Worm (Caenorhabditis elegans) whole organism, L4 larva: Measurements from ENCODE around the gene srab-9.
A peak's percentile ranks its signal among the peaks of the same experiment; 100 is the strongest.

Experiments used
- D1046.2 ChIP-seq: fragments of 200-800 bp; sonication (Bioruptor generic); IDR thresholded peaks from 2 replicates; pipeline ENCODE4 v1.3.6; 2022; ENCODE audit warnings: missing genetic modification characterization, missing compliant biosample characterization
- ZK337.2 ChIP-seq: fragments of 200-800 bp; sonication (Bioruptor generic); IDR thresholded peaks from 2 replicates; pipeline ENCODE4 v1.3.6; 2022; ENCODE audit warnings: missing genetic modification reagents, missing genetic modification characterization, missing compliant biosample characterization
- aha-1 ChIP-seq: fragments of 150-350 bp; peaks from one replicate; lab custom pipeline; 2014; ENCODE audit warnings: missing biosample characterization, missing genetic modification characterization
- arid-1 ChIP-seq: fragments of 200-800 bp; sonication (Bioruptor generic); conservative IDR thresholded peaks from 2 replicates; pipeline ENCODE4 v1.3.6; 2022; ENCODE audit warnings: missing genetic modification reagents, missing genetic modification characterization, missing compliant biosample characterization
- ceh-20 ChIP-seq: fragments of 200-800 bp; sonication (Bioruptor generic); IDR thresholded peaks from 2 replicates; pipeline ENCODE4 v1.3.6; 2022; ENCODE audit warnings: missing genetic modification reagents, missing genetic modification characterization, missing compliant biosample characterization
- ceh-82 ChIP-seq: sonication (generic microtip); optimal IDR thresholded peaks from 2 replicates; lab custom pipeline; 2017; ENCODE audit warnings: missing biosample characterization, missing genetic modification characterization
- daf-12 ChIP-seq: fragments of 150-350 bp; optimal IDR thresholded peaks from 2 replicates; lab custom pipeline; 2014; ENCODE audit warnings: missing biosample characterization, missing genetic modification reagents, missing genetic modification characterization
- daf-16 ChIP-seq, 3 experiments: sonication (generic microtip); optimal IDR thresholded peaks; 2 replicates each; lab custom pipeline; 2016 to 2017; ENCODE audit warnings: missing genetic modification characterization in 3 of 3, missing genetic modification reagents in 3 of 3, mild to moderate bottlenecking in 2 of 3, missing compliant biosample characterization in 2 of 3, missing biosample characterization in 1 of 3, moderate library complexity in 1 of 3
- daf-19 ChIP-seq: fragments of 200-800 bp; sonication (Bioruptor generic); conservative IDR thresholded peaks from 2 replicates; pipeline ENCODE4 v1.3.6; 2022; ENCODE audit warnings: missing genetic modification characterization, missing compliant biosample characterization
- dpl-1 ChIP-seq: fragments of 150-350 bp; optimal IDR thresholded peaks from 2 replicates; lab custom pipeline; 2014; ENCODE audit warnings: missing biosample characterization, missing genetic modification reagents, missing genetic modification characterization
- dve-1 ChIP-seq: sonication (generic microtip); optimal IDR thresholded peaks from 2 replicates; lab custom pipeline; 2017; ENCODE audit warnings: antibody characterized with exemption, mild to moderate bottlenecking, missing genetic modification characterization, missing compliant biosample characterization; ENCODE audit not compliant: insufficient read depth
- egl-27 ChIP-seq: sonication (generic microtip); optimal IDR thresholded peaks from 3 replicates; lab custom pipeline; 2017; ENCODE audit warnings: missing biosample characterization, missing genetic modification reagents, missing genetic modification characterization
- fos-1 ChIP-seq: fragments of 150-350 bp; optimal IDR thresholded peaks from 2 replicates; lab custom pipeline; 2014; ENCODE audit warnings: missing biosample characterization, missing genetic modification characterization
- hif-1 ChIP-seq, 2 experiments: sonication (generic microtip); optimal IDR thresholded peaks; 2 replicates each; lab custom pipeline; 2016 to 2017; ENCODE audit warnings: missing compliant biosample characterization in 2 of 2, missing genetic modification characterization in 2 of 2, missing genetic modification reagents in 2 of 2, missing genotype in 2 of 2, mild to moderate bottlenecking in 1 of 2
- hlh-11 ChIP-seq: fragments of 200-800 bp; sonication (Bioruptor generic); optimal IDR thresholded peaks from 2 replicates; lab custom pipeline; 2018; ENCODE audit warnings: mild to moderate bottlenecking, missing genetic modification characterization, missing compliant biosample characterization
- hlh-30 ChIP-seq: sonication (generic microtip); optimal IDR thresholded peaks from 2 replicates; lab custom pipeline; 2017; ENCODE audit warnings: antibody characterized with exemption, mild to moderate bottlenecking, missing genetic modification characterization, missing compliant biosample characterization; ENCODE audit not compliant: insufficient read depth
- hmg-1.1 ChIP-seq: fragments of 200-800 bp; sonication (Bioruptor generic); IDR thresholded peaks from 2 replicates; pipeline ENCODE4 v1.3.6; 2022; ENCODE audit warnings: missing genetic modification reagents, missing genetic modification characterization, missing compliant biosample characterization
- mep-1 ChIP-seq: fragments of 150-350 bp; sonication (generic microtip); optimal IDR thresholded peaks from 3 replicates; lab custom pipeline; 2014; ENCODE audit warnings: missing biosample characterization, missing genetic modification characterization
- mes-2 ChIP-seq: sonication (generic microtip); optimal IDR thresholded peaks from 2 replicates; lab custom pipeline; 2016; ENCODE audit warnings: missing genotype, mild to moderate bottlenecking, missing genetic modification characterization, missing compliant biosample characterization; ENCODE audit not compliant: poor library complexity, severe bottlenecking
- mxl-2 ChIP-seq: fragments of 200-800 bp; sonication (Bioruptor generic); conservative IDR thresholded peaks from 2 replicates; pipeline ENCODE4 v1.3.6; 2022; ENCODE audit warnings: missing genetic modification reagents, missing genetic modification characterization, missing compliant biosample characterization
- nhr-41 ChIP-seq: fragments of 200-800 bp; sonication (Bioruptor generic); IDR thresholded peaks from 2 replicates; pipeline ENCODE4 v1.3.6; 2022; ENCODE audit warnings: missing genetic modification reagents, missing genetic modification characterization, missing compliant biosample characterization
- php-3 ChIP-seq: fragments of 200-800 bp; sonication (Bioruptor generic); IDR thresholded peaks from 2 replicates; pipeline ENCODE4 v1.3.6; 2022; ENCODE audit warnings: missing genetic modification reagents, missing genetic modification characterization, missing compliant biosample characterization
- saeg-2 ChIP-seq: fragments of 200-800 bp; sonication (Bioruptor generic); IDR thresholded peaks from 2 replicates; pipeline ENCODE4 v1.3.6; 2022; ENCODE audit warnings: missing genetic modification reagents, missing genetic modification characterization, missing compliant biosample characterization
- set-16 ChIP-seq: fragments of 200-800 bp; sonication (Bioruptor generic); IDR thresholded peaks from 2 replicates; pipeline ENCODE4 v1.3.6; 2022; ENCODE audit warnings: missing genetic modification reagents, missing genetic modification characterization, missing compliant biosample characterization
- snpc-1.2 ChIP-seq: fragments of 200-800 bp; sonication (Bioruptor generic); IDR thresholded peaks from 2 replicates; pipeline ENCODE4 v1.3.6; 2022; ENCODE audit warnings: missing genetic modification reagents, missing genetic modification characterization, missing compliant biosample characterization
- tra-1 ChIP-seq: fragments of 200-800 bp; sonication (Bioruptor generic); IDR thresholded peaks from 2 replicates; pipeline ENCODE4 v1.3.6; 2022; ENCODE audit warnings: missing genetic modification reagents, missing genetic modification characterization, missing compliant biosample characterization
- unc-62 ChIP-seq, 3 experiments: fragments of 150-350 bp in 1 of 3; sonication (generic microtip); optimal IDR thresholded peaks in 2 of 3; peaks in 1 of 3; 1 replicate in 1 of 3; 2 replicates in 2 of 3; lab custom pipeline; 2014 to 2017; ENCODE audit warnings: missing biosample characterization in 3 of 3, missing genetic modification characterization in 3 of 3, missing genetic modification reagents in 3 of 3, missing genotype in 1 of 3
- zip-11 ChIP-seq: fragments of 200-800 bp; sonication (Bioruptor generic); IDR thresholded peaks from 2 replicates; pipeline ENCODE4 v1.3.6; 2022; ENCODE audit warnings: missing genetic modification characterization, missing compliant biosample characterization

The srab-9 gene

ce11 chrV:3149910-3150428 is 8.9 kb upstream of the srab-9 start:
- TF ChIP-seq aha-1 (tag; lab: Kevin White, UChicago) (peak; percentile 73), mep-1 (no peak), ZK337.2 (no peak), nhr-41 (GFP tag; lab: Robert Waterston, UW) (0 out of 2 replicates have a peak, but pooled peaks have one; percentile 6), saeg-2 (0 out of 2 replicates have a peak, but pooled peaks have one; percentile 38), set-16 (GFP tag; lab: Robert Waterston, UW) (peak; percentile 91), mes-2 (tag; lab: Kevin White, UChicago) (no peak)

DNA sequence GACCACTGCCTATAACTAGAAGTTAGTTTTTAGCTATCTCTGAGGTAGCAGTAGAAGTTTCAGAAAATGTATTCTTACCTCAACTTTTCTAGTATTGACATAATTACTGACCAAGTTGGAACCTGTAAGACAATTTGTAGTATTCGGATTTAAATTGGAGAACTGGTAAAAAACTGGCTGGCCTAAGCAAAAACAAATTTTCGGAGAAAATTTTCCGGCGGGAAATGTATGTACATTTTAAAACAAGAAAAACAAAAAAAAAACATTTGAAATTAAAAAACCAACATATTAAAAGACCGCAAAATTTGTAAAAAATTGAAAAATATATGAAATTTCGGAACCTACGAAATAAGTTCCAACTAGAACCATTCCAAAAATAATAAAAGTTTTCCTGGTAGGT is 5.8 kb upstream of the srab-9 start, which contains the start of gene srab-11:
Gene srab-11 (minus strand): TSS at position 101 of the 400 bp plus-strand sequence.
- TF ChIP-seq aha-1 (tag; lab: Kevin White, UChicago) (peak; percentile 6), ceh-82 (no peak), daf-12 (tag; lab: Kevin White, UChicago) (no peak)

DNA sequence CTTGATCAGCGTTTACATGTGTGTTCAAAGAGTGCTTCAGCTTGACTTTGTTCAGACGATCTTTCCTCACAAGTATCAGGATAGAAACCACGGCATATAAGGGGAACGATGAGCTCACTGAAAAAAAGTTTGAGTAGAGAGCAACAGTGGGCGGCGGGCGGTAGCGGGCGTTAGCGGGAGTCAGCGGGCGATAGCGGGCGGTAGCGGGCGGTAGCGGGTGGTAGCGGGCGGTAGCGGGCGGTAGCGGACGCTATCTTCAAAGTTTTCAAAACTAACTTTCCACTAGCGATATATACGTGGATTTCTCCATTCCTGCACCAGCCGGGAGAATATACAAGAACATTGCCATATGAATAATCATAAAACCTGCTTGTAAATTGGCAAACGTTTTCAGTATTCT is 4.2 kb upstream of the srab-9 start:
- TF ChIP-seq dve-1, result no peak
- peak; percentile 86 for TF ChIP-seq set-16 (GFP tag; lab: Robert Waterston, UW)
- TF ChIP-seq, all 104 proteins: peak for 1

ce11 chrV:3144494-3144893 is 3.4 kb upstream of the srab-9 start, which contains the start of gene srab-10:
Gene srab-10, minus strand, starts transcription at chrV:3144594.
- TF ChIP-seq daf-16 (GFP tag; optimal IDR thresholded peaks at IDR 0.05; lab: Kevin White, UChicago) (no peak), daf-16 (tag; optimal IDR thresholded peaks at IDR 0.05; lab: Kevin White, UChicago) (no peak), D1046.2 (GFP tag; lab: Robert Waterston, UW) (no peak), ZK337.2 (no peak), daf-12 (tag; lab: Kevin White, UChicago) (no peak), hif-1 (tag; optimal IDR thresholded peaks at IDR 0.05; lab: Kevin White, UChicago) (no peak), mxl-2 (GFP tag; lab: Robert Waterston, UW) (no peak), snpc-1.2 (GFP tag; lab: Robert Waterston, UW) (no peak), php-3 (GFP tag; lab: Robert Waterston, UW) (no peak), egl-27 (tag; lab: Kevin White, UChicago) (no peak), fos-1 (tag; lab: Kevin White, UChicago) (no peak), hlh-30 (tag; lab: Kevin White, UChicago) (no peak), zip-11 (GFP tag; lab: Robert Waterston, UW) (no peak), hmg-1.1 (no peak), arid-1 (GFP tag; lab: Robert Waterston, UW) (no peak), hlh-11 (no peak), daf-19 (no peak), dpl-1 (GFP tag; lab: Kevin White, UChicago) (no peak), ceh-20 (GFP tag; lab: Robert Waterston, UW) (no peak)

DNA sequence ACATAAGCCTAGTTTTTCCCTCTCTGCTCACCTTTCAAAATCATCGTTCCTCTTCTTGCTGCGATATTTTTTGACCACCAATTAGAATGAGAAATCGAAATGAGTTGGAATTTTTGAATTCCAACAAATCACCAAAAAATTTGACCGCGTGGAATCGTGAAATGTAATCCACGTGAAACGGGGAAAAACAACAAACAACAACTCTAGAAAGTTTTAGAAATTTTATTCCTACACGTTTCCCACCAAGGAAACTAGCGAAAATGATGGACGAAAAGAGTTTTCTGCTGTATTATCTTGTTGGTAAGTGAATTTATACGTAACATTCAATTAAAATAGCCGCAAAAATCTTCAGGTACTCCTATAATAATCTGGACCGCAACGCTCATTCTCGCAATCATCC is 2.6 kb downstream of the srab-9 start, which contains the start of the genes irld-3 and F02C9.1:
Gene irld-3 (minus strand): TSS at position 101 of the 400 bp plus-strand sequence.
Gene F02C9.1 (plus strand): TSS at position 216 of the 400 bp plus-strand sequence.
- TF ChIP-seq zip-11 (GFP tag; lab: Robert Waterston, UW) (no peak), unc-62 (GFP tag; optimal IDR thresholded peaks at IDR 0.05 in 1 of 2; lab: Kevin White, UChicago) (peak in 1 of 2 experiments; percentile 39), unc-62 (tag; optimal IDR thresholded peaks at IDR 0.05; lab: Kevin White, UChicago) (no peak)

DNA sequence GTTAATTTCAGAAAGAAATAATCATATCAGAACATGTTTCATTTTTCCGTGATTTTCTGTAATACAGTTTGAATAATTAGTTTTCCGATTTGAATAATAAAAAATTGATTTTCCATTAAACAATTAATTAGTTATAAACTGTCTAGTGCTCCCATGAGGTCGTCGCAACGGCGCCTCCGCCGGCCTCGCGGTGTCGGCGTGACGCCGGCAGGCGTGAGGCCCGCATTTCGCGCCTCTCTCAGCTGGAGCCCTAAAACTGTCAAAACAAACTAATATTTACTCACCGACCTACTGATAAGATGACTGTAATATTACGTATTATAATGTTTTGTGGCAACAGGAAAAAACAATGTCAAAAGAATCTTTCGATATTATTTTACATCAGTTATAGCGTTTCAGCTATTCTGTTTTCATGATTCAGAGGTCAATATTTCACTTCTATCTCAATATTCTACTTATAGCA is 7.8 kb downstream of the srab-9 start, which contains the start of gene F02C9.2:
Gene F02C9.2 (plus strand): TSS at position 413 of the 463 bp plus-strand sequence.
- TF ChIP-seq tra-1, result no peak
- peak; percentile 76 for TF ChIP-seq set-16 (GFP tag; lab: Robert Waterston, UW)
